Fruit fly (Drosophila melanogaster) whole organism, adult: ENCODE data around the gene CG42852.

Experiments used
- CG11617 ChIP-seq: fragments of 200-800 bp; sonication (Bioruptor generic); optimal IDR thresholded peaks from 2 replicates; lab custom pipeline; 2017; ENCODE audit warnings: mild to moderate bottlenecking, missing biosample characterization, missing genetic modification reagents, missing genetic modification characterization
- CG12768 ChIP-seq: fragments of 200-800 bp; sonication (Bioruptor generic); optimal IDR thresholded peaks from 2 replicates; lab custom pipeline; 2017; ENCODE audit warnings: missing biosample characterization, missing genetic modification characterization, mild to moderate bottlenecking, moderate library complexity, missing genetic modification reagents
- CG14711 ChIP-seq: fragments of 200-800 bp; sonication (Bioruptor generic); optimal IDR thresholded peaks from 2 replicates; lab custom pipeline; 2018; ENCODE audit warnings: missing biosample characterization, mild to moderate bottlenecking, missing genetic modification characterization, moderate library complexity
- CG1620 ChIP-seq: fragments of 200-800 bp; sonication (Bioruptor generic); optimal IDR thresholded peaks from 2 replicates; lab custom pipeline; 2016; ENCODE audit warnings: missing biosample characterization, missing genetic modification characterization
- CG33017 ChIP-seq: fragments of 200-800 bp; sonication (Bioruptor generic); optimal IDR thresholded peaks from 2 replicates; lab custom pipeline; 2018; ENCODE audit warnings: missing biosample characterization, mild to moderate bottlenecking, missing genetic modification characterization, moderate library complexity
- CG5204 ChIP-seq: fragments of 200-800 bp; sonication (Bioruptor generic); optimal IDR thresholded peaks from 2 replicates; lab custom pipeline; 2016; ENCODE audit warnings: missing biosample characterization, missing genetic modification characterization
- CG7045 ChIP-seq: fragments of 200-800 bp; sonication (Bioruptor generic); optimal IDR thresholded peaks from 2 replicates; lab custom pipeline; 2017; ENCODE audit warnings: missing biosample characterization, mild to moderate bottlenecking, missing genetic modification characterization
- CG7101 ChIP-seq: fragments of 200-800 bp; sonication (Bioruptor generic); optimal IDR thresholded peaks from 2 replicates; lab custom pipeline; 2018; ENCODE audit warnings: missing biosample characterization, mild to moderate bottlenecking, missing genetic modification characterization, moderate library complexity
- Clk ChIP-seq: fragments of 200-800 bp; sonication (Bioruptor generic); optimal IDR thresholded peaks from 2 replicates; lab custom pipeline; 2017; ENCODE audit warnings: missing biosample characterization, missing genetic modification characterization
- Crg-1 ChIP-seq: fragments of 200-800 bp; sonication (Bioruptor generic); optimal IDR thresholded peaks from 2 replicates; lab custom pipeline; 2016; ENCODE audit warnings: missing biosample characterization, missing genetic modification characterization
- Hr96 ChIP-seq: fragments of 200-800 bp; sonication (Bioruptor generic); optimal IDR thresholded peaks from 2 replicates; lab custom pipeline; 2016; ENCODE audit warnings: missing biosample characterization, missing genetic modification characterization
- Mnt ChIP-seq: fragments of 200-800 bp; sonication (Bioruptor generic); optimal IDR thresholded peaks from 2 replicates; lab custom pipeline; 2016; ENCODE audit warnings: missing biosample characterization, mild to moderate bottlenecking, missing genetic modification characterization
- bab1 ChIP-seq: fragments of 200-800 bp; sonication (Bioruptor generic); optimal IDR thresholded peaks from 3 replicates; lab custom pipeline; 2019; ENCODE audit warnings: missing biosample characterization, mild to moderate bottlenecking, missing genetic modification characterization, moderate library complexity
- cic ChIP-seq: fragments of 200-800 bp; sonication (Bioruptor generic); optimal IDR thresholded peaks from 2 replicates; lab custom pipeline; 2017; ENCODE audit warnings: missing biosample characterization, mild to moderate bottlenecking, missing genetic modification characterization, moderate library complexity
- cnc ChIP-seq, 2 experiments: fragments of >200 bp; optimal IDR thresholded peaks; 2 replicates each; lab custom pipeline; 2017
- kay ChIP-seq: fragments of 200-800 bp; sonication (Bioruptor generic); peaks from one replicate; lab custom pipeline; 2016; ENCODE audit warnings: missing biosample characterization, missing genetic modification characterization, borderline replicate concordance
- ovo ChIP-seq: fragments of 200-800 bp; sonication (Bioruptor generic); optimal IDR thresholded peaks from 2 replicates; lab custom pipeline; 2016; ENCODE audit warnings: missing biosample characterization, missing genetic modification characterization
- pad ChIP-seq: fragments of 200-800 bp; sonication (Bioruptor generic); optimal IDR thresholded peaks from 3 replicates; lab custom pipeline; 2017; ENCODE audit warnings: missing biosample characterization, missing genetic modification characterization, mild to moderate bottlenecking, moderate library complexity, missing genetic modification reagents
- tj ChIP-seq: fragments of 200-800 bp; sonication (Bioruptor generic); optimal IDR thresholded peaks from 3 replicates; lab custom pipeline; 2017; ENCODE audit warnings: missing biosample characterization, mild to moderate bottlenecking, missing genetic modification characterization, moderate library complexity
- toe ChIP-seq: fragments of 200-800 bp; sonication (Bioruptor generic); optimal IDR thresholded peaks from 2 replicates; lab custom pipeline; 2016; ENCODE audit warnings: missing biosample characterization, missing genetic modification characterization

The CG42852 gene

dm6 chr3L:16755189-16755588 lies at the start of gene CG42852:
Gene CG42852, plus strand, starts transcription at chr3L:16755489.
- TF ChIP-seq CG1620 (GFP tag; lab: Kevin White, UChicago) (no peak), Clk (GFP tag; lab: Kevin White, UChicago) (no peak)

- TF ChIP-seq kay = no peak
- TF ChIP-seq toe = no peak
- TF ChIP-seq CG14711 (tag; lab: Kevin White, UChicago) = no peak
- TF ChIP-seq CG12768 = no peak
- no peak for TF ChIP-seq pad (GFP tag; lab: Kevin White, UChicago)
- no peak for TF ChIP-seq ovo (GFP tag; lab: Kevin White, UChicago)
- no peak for TF ChIP-seq tj (GFP tag; lab: Kevin White, UChicago)
- TF ChIP-seq Clk (GFP tag; lab: Kevin White, UChicago) = no peak
Observed at dm6 chr3L:16705630-16706029, 49.7 kb upstream of the CG42852 start.

- TF ChIP-seq CG1620 (GFP tag; lab: Kevin White, UChicago) (no peak), Mnt (GFP tag; lab: Kevin White, UChicago) (no peak), cic (GFP tag; lab: Kevin White, UChicago) (peak; percentile 9), CG12768 (no peak), Hr96 (GFP tag; lab: Kevin White, UChicago) (no peak), CG14711 (tag; lab: Kevin White, UChicago) (no peak)
Observed at dm6 chr3L:16708738-16709350, 46.4 kb upstream of the CG42852 start.

- TF ChIP-seq Crg-1 (GFP tag; lab: Kevin White, UChicago) (no peak), CG33017 (no peak), bab1 (no peak), toe (no peak), CG11617 (GFP tag; lab: Kevin White, UChicago) (no peak), CG14711 (tag; lab: Kevin White, UChicago) (peak; percentile 5), kay (peak; percentile 92), cic (GFP tag; lab: Kevin White, UChicago) (no peak), ovo (GFP tag; lab: Kevin White, UChicago) (no peak)
Observed at dm6 chr3L:16709673-16710257, 45.5 kb upstream of the CG42852 start.

dm6 chr3L:16710258-16711020 lies 44.9 kb upstream of the CG42852 start:
- TF ChIP-seq CG33017 = peak; percentile 39
- no peak for TF ChIP-seq cnc (optimal IDR thresholded peaks at IDR 0.05; lab: Kevin White, UChicago)
- TF ChIP-seq Mnt (GFP tag; lab: Kevin White, UChicago) = no peak
- TF ChIP-seq CG11617 (GFP tag; lab: Kevin White, UChicago) = peak; percentile 49
- no peak for TF ChIP-seq CG5204 (GFP tag; lab: Kevin White, UChicago)
- TF ChIP-seq toe = no peak
- no peak for TF ChIP-seq Hr96 (GFP tag; lab: Kevin White, UChicago)
- no peak for TF ChIP-seq CG1620 (GFP tag; lab: Kevin White, UChicago)
- TF ChIP-seq Clk (GFP tag; lab: Kevin White, UChicago) = no peak
- TF ChIP-seq CG14711 (tag; lab: Kevin White, UChicago) = peak; percentile 74
- no peak for TF ChIP-seq cic (GFP tag; lab: Kevin White, UChicago)
- TF ChIP-seq Crg-1 (GFP tag; lab: Kevin White, UChicago) = no peak
- TF ChIP-seq CG12768 = peak; percentile 2
- TF ChIP-seq pad (GFP tag; lab: Kevin White, UChicago) = peak; percentile 79
- TF ChIP-seq CG7045 = peak; percentile 28
- TF ChIP-seq CG7101 = peak; percentile 65
- TF ChIP-seq bab1 = peak; percentile 59
- TF ChIP-seq tj (GFP tag; lab: Kevin White, UChicago) = peak; percentile 84
- no peak for TF ChIP-seq kay
- TF ChIP-seq ovo (GFP tag; lab: Kevin White, UChicago) = peak; percentile 54

dm6 chr3L:16711430-16712228 lies 43.7 kb upstream of the CG42852 start, which contains the start of the genes CG43954, Lasp and Dab:
Gene CG43954, minus strand, starts transcription at chr3L:16711677.
Gene Lasp, minus strand, starts transcription at chr3L:16711677.
Gene Dab, plus strand, starts transcription at chr3L:16712126.
- TF ChIP-seq Crg-1 (GFP tag; lab: Kevin White, UChicago) (no peak), pad (GFP tag; lab: Kevin White, UChicago) (no peak), cnc (optimal IDR thresholded peaks at IDR 0.05; lab: Kevin White, UChicago) (no peak), CG14711 (tag; lab: Kevin White, UChicago) (no peak), toe (no peak), CG1620 (GFP tag; lab: Kevin White, UChicago) (peak; percentile 47), ovo (GFP tag; lab: Kevin White, UChicago) (peak; percentile 63), CG7101 (peak; percentile 54), kay (no peak), Hr96 (GFP tag; lab: Kevin White, UChicago) (peak; percentile 11), bab1 (peak; percentile 41), CG33017 (peak; percentile 48), CG11617 (GFP tag; lab: Kevin White, UChicago) (no peak), CG5204 (GFP tag; lab: Kevin White, UChicago) (no peak), cic (GFP tag; lab: Kevin White, UChicago) (peak; percentile 56), Mnt (GFP tag; lab: Kevin White, UChicago) (peak; percentile 64), CG12768 (peak; percentile 27), Clk (GFP tag; lab: Kevin White, UChicago) (no peak), tj (GFP tag; lab: Kevin White, UChicago) (peak; percentile 33), CG7045 (no peak)
